Worm (Caenorhabditis elegans) whole organism, L1 larva: ENCODE measurements around the gene str-141.

ENCODE experiments used
- C04F5.9 ChIP-seq: sonication (generic microtip); optimal IDR thresholded peaks from 2 replicates; lab custom pipeline; 2016; ENCODE audit warnings: missing genetic modification characterization, missing compliant biosample characterization
- C16A3.4 ChIP-seq: fragments of 150-350 bp; optimal IDR thresholded peaks from 2 replicates; lab custom pipeline; 2014; ENCODE audit warnings: missing biosample characterization, missing genetic modification characterization
- C34B4.2 ChIP-seq: sonication (generic microtip); optimal IDR thresholded peaks from 2 replicates; lab custom pipeline; 2017; ENCODE audit warnings: mild to moderate bottlenecking, missing genetic modification characterization, missing compliant biosample characterization
- F16B12.6 ChIP-seq: fragments of 150-350 bp; optimal IDR thresholded peaks from 2 replicates; lab custom pipeline; 2014; ENCODE audit warnings: missing biosample characterization, missing genetic modification characterization
- Y116A8C.19 ChIP-seq: sonication (generic microtip); optimal IDR thresholded peaks from 2 replicates; lab custom pipeline; 2016; ENCODE audit warnings: missing compliant biosample characterization, missing genetic modification characterization, borderline replicate concordance
- alr-1 ChIP-seq: fragments of 200-800 bp; sonication (Bioruptor generic); optimal IDR thresholded peaks from 2 replicates; lab custom pipeline; 2018; ENCODE audit warnings: borderline replicate concordance, mild to moderate bottlenecking, missing genetic modification characterization, missing compliant biosample characterization
- ceh-63 ChIP-seq: fragments of 200-800 bp; sonication (Bioruptor generic); optimal IDR thresholded peaks from 2 replicates; lab custom pipeline; 2018; ENCODE audit warnings: mild to moderate bottlenecking, missing genetic modification characterization, missing compliant biosample characterization
- ceh-82 ChIP-seq, 3 experiments: fragments of 150-350 bp in 1 of 3; sonication (generic microtip) in 2 of 3; optimal IDR thresholded peaks; 2 replicates each; lab custom pipeline; 2014 to 2017; ENCODE audit warnings: missing biosample characterization in 3 of 3, missing genetic modification characterization in 3 of 3
- ceh-88 ChIP-seq: fragments of 200-800 bp; sonication (Bioruptor generic); IDR thresholded peaks from 2 replicates; pipeline ENCODE4 v1.3.6; 2022; ENCODE audit warnings: missing genetic modification characterization, missing compliant biosample characterization
- ceh-90 ChIP-seq: sonication (generic microtip); optimal IDR thresholded peaks from 2 replicates; lab custom pipeline; 2016; ENCODE audit warnings: missing genetic modification characterization, missing compliant biosample characterization
- efl-1 ChIP-seq, 4 experiments: fragments of 150-350 bp; optimal IDR thresholded peaks in 3 of 4; peaks in 1 of 4; 1 replicate in 1 of 4; 2 replicates in 3 of 4; lab custom pipeline; 2014; ENCODE audit warnings: missing biosample characterization in 2 of 4, missing genetic modification characterization in 2 of 4, missing genetic modification reagents in 2 of 4
- efl-3 ChIP-seq: fragments of 200-800 bp; sonication (Bioruptor generic); optimal IDR thresholded peaks from 2 replicates; lab custom pipeline; 2018; ENCODE audit warnings: mild to moderate bottlenecking, missing genetic modification characterization, missing compliant biosample characterization
- egl-13 ChIP-seq: sonication (generic microtip); optimal IDR thresholded peaks from 2 replicates; lab custom pipeline; 2016; ENCODE audit warnings: missing genotype, missing genetic modification reagents, missing genetic modification characterization, missing compliant biosample characterization
- fkh-10 ChIP-seq: sonication (generic microtip); optimal IDR thresholded peaks from 2 replicates; lab custom pipeline; 2017; ENCODE audit warnings: missing biosample characterization, missing genetic modification reagents, missing genetic modification characterization
- fkh-8 ChIP-seq: sonication (generic microtip); optimal IDR thresholded peaks from 2 replicates; lab custom pipeline; 2016; ENCODE audit warnings: mild to moderate bottlenecking, missing genetic modification characterization, missing compliant biosample characterization
- fos-1 ChIP-seq: fragments of 150-350 bp; optimal IDR thresholded peaks from 2 replicates; lab custom pipeline; 2014; ENCODE audit warnings: missing biosample characterization, missing genetic modification characterization
- hlh-17 ChIP-seq: fragments of 200-800 bp; sonication (Bioruptor generic); optimal IDR thresholded peaks from 2 replicates; lab custom pipeline; 2018; ENCODE audit warnings: missing genetic modification characterization, mild to moderate bottlenecking, missing compliant biosample characterization, moderate library complexity, borderline replicate concordance
- irx-1 ChIP-seq: sonication (generic microtip); optimal IDR thresholded peaks from 2 replicates; lab custom pipeline; 2016; ENCODE audit warnings: missing genetic modification characterization, missing compliant biosample characterization
- lin-13 ChIP-seq: fragments of 150-350 bp; optimal IDR thresholded peaks from 2 replicates; lab custom pipeline; 2014; ENCODE audit warnings: missing biosample characterization, missing genetic modification reagents, missing genetic modification characterization
- lin-14 ChIP-seq: fragments of 200-800 bp; sonication (Bioruptor generic); optimal IDR thresholded peaks from 2 replicates; lab custom pipeline; 2018; ENCODE audit warnings: mild to moderate bottlenecking, missing genetic modification characterization, moderate library complexity, missing compliant biosample characterization
- lir-3 ChIP-seq: sonication (generic microtip); optimal IDR thresholded peaks from 2 replicates; lab custom pipeline; 2016; ENCODE audit warnings: mild to moderate bottlenecking, missing genetic modification characterization, moderate library complexity, missing compliant biosample characterization; ENCODE audit not compliant: poor library complexity
- lsy-2 ChIP-seq, 2 experiments: fragments of 150-350 bp; optimal IDR thresholded peaks; 2 replicates each; lab custom pipeline; 2014; ENCODE audit warnings: missing biosample characterization in 2 of 2, missing genetic modification characterization in 2 of 2
- mab-9 ChIP-seq: fragments of 200-800 bp; sonication (Bioruptor generic); IDR thresholded peaks from 2 replicates; pipeline ENCODE4 v1.3.6; 2022; ENCODE audit warnings: missing genetic modification reagents, missing genetic modification characterization, missing compliant biosample characterization
- mdl-1 ChIP-seq, 2 experiments: fragments of 150-350 bp; optimal IDR thresholded peaks; 2 replicates each; lab custom pipeline; 2014 to 2017; ENCODE audit warnings: missing biosample characterization in 2 of 2, missing genetic modification characterization in 2 of 2, inconsistent platforms in 1 of 2
- mef-2 ChIP-seq: fragments of 150-350 bp; optimal IDR thresholded peaks from 2 replicates; lab custom pipeline; 2014; ENCODE audit warnings: missing biosample characterization, missing genetic modification characterization
- nhr-12 ChIP-seq: sonication (generic microtip); optimal IDR thresholded peaks from 2 replicates; lab custom pipeline; 2017; ENCODE audit warnings: missing biosample characterization, missing genetic modification characterization
- nhr-20 ChIP-seq: sonication (generic microtip); optimal IDR thresholded peaks from 2 replicates; lab custom pipeline; 2016; ENCODE audit warnings: mild to moderate bottlenecking, missing genetic modification characterization, missing compliant biosample characterization
- nhr-71 ChIP-seq: sonication (generic microtip); optimal IDR thresholded peaks from 2 replicates; lab custom pipeline; 2016; ENCODE audit warnings: mild to moderate bottlenecking, missing genetic modification characterization, moderate library complexity, missing compliant biosample characterization
- nhr-84 ChIP-seq: sonication (generic microtip); optimal IDR thresholded peaks from 2 replicates; lab custom pipeline; 2017; ENCODE audit warnings: missing biosample characterization, missing genetic modification characterization
- nhr-85 ChIP-seq: sonication (generic microtip); peaks from one replicate; lab custom pipeline; 2016; ENCODE audit warnings: missing genetic modification characterization, inconsistent platforms, missing compliant biosample characterization
- sptf-1 ChIP-seq: fragments of 150-350 bp; optimal IDR thresholded peaks from 2 replicates; lab custom pipeline; 2014; ENCODE audit warnings: missing biosample characterization, missing genetic modification characterization
- tbx-2 ChIP-seq: sonication (generic microtip); optimal IDR thresholded peaks from 2 replicates; lab custom pipeline; 2016; ENCODE audit warnings: missing genetic modification characterization, missing compliant biosample characterization
- unc-130 ChIP-seq: fragments of 150-350 bp; optimal IDR thresholded peaks from 2 replicates; lab custom pipeline; 2017; ENCODE audit warnings: missing biosample characterization, missing genetic modification characterization, inconsistent platforms
- zag-1 ChIP-seq: fragments of 150-350 bp; optimal IDR thresholded peaks from 2 replicates; lab custom pipeline; 2014; ENCODE audit warnings: missing biosample characterization, missing genetic modification characterization
- zip-4 ChIP-seq: fragments of 200-800 bp; sonication (Bioruptor generic); optimal IDR thresholded peaks from 2 replicates; lab custom pipeline; 2018; ENCODE audit warnings: mild to moderate bottlenecking, missing genetic modification characterization, moderate library complexity, missing compliant biosample characterization
- ztf-4 ChIP-seq: fragments of 150-350 bp; optimal IDR thresholded peaks from 2 replicates; lab custom pipeline; 2014; ENCODE audit warnings: missing biosample characterization, missing genetic modification characterization

The str-141 gene

DNA sequence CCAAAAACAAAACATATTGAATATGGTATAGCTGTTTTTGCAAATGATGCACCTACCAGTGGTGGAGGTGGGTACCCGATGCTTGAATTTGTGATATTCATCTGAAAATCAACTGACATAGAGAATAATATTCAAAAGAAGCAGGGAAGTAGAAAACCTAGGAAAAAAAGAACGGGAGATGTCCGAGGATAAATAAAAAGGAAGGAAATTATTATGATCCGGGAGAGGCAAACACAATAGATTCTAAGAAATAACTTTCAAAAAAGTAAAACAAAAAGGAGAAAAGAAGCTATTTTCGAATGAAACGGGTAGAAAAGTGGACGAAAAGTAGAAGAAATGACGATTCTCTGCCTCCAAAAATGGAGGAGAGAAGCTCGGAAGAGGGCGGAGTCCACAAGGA lies 29.3 kb upstream of the str-141 start, which contains the start of gene npr-25:
Gene npr-25, minus strand, starts transcription at position 101 of the 400 bp plus-strand sequence.
- no peak for TF ChIP-seq efl-3 (GFP tag; lab: Kevin White, UChicago)
- no peak for TF ChIP-seq nhr-71 (tag; lab: Kevin White, UChicago)
- TF ChIP-seq nhr-20 = no peak
- TF ChIP-seq nhr-12 (tag; lab: Kevin White, UChicago) = no peak
- TF ChIP-seq sptf-1 (tag; lab: Kevin White, UChicago) = no peak
- no peak for TF ChIP-seq F16B12.6 (tag; lab: Kevin White, UChicago)

DNA sequence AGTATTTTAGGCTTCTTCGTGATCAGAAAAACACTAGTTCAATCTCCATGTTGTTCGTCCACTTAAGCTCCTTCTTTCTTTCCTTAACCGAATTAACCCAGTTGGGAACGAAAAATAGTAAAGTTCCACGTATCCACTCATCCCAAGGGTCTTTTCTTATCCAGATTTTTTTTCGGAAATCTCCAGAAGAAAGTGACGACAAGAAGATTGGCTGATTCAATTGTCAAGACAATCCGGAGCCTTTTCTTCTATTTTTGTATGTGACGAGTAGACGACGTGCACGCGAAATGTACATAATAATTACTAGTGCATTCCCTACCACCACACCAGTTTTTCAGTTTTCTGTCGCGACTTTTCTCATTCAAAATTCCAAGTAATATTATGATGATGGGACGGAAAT lies 27.6 kb upstream of the str-141 start:
- TF ChIP-seq tbx-2 (tag; lab: Kevin White, UChicago) (no peak), lin-14 (GFP tag; lab: Kevin White, UChicago) (peak; percentile 47), nhr-85 (tag; lab: Kevin White, UChicago) (no peak), ztf-4 (tag; lab: Kevin White, UChicago) (no peak), hlh-17 (GFP tag; lab: Kevin White, UChicago) (no peak), Y116A8C.19 (no peak), fkh-10 (peak; percentile 19), unc-130 (no peak), F16B12.6 (tag; lab: Kevin White, UChicago) (no peak), lir-3 (tag; lab: Kevin White, UChicago) (no peak)

DNA sequence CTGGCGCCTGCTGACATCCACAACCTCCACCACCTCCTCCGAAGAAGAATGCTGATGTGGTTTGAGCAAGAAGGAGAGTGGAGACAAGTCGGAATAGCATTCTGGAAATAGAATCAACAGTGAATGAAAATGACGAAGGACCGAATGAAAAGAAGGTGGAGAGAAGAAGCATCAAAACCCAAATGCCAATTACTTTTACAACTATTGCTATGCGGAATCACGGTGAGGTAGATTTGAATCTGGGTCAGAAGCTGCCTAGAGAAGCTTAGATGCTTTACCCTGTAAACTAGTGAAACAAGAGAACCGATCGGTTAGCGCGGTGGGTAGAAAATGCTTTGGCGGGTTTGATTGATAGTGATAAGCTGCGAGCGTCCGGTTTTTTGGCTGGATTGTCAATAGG lies 23.3 kb upstream of the str-141 start, which contains the start of gene grl-7:
Gene grl-7, minus strand, starts transcription at position 101 of the 400 bp plus-strand sequence.
- TF ChIP-seq ceh-82 (tag; optimal IDR thresholded peaks at IDR 0.05; lab: Kevin White, UChicago) (no peak), nhr-85 (tag; lab: Kevin White, UChicago) (no peak), mef-2 (tag; lab: Kevin White, UChicago) (no peak), unc-130 (no peak), efl-1 (optimal IDR thresholded peaks at IDR 0.05; lab: Kevin White, UChicago) (no peak), efl-1 (GFP tag; optimal IDR thresholded peaks at IDR 0.05 in 1 of 2; lab: Kevin White, UChicago) (peak in 1 of 2 experiments; percentile 33)

DNA sequence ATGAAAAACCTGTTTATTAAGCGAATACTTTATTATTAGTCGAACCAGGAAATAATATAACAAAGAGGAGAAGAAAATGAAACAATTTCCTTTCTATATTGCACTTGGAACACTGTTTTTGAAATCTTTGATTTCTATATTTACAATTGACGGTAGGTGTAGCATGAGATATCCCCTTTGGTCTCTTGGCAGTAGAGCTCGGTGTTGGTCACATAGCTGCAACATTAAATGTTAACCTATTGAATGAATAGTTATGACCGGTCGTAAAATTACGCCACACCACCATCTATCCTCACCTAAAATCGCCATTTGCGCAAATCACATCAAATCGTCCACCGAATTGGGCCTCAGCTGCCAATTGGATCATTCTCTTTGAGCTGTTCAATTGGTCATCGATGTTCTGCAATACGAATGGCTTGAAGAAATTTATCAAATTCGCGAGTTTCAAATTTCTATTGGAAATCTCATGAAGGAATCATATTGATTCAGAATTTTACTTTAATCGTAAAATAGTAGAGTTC lies 21.3 kb upstream of the str-141 start:
- TF ChIP-seq mab-9 (GFP tag; lab: Robert Waterston, UW) (no peak), efl-1 (optimal IDR thresholded peaks at IDR 0.05; lab: Kevin White, UChicago) (no peak), efl-1 (GFP tag; optimal IDR thresholded peaks at IDR 0.05 in 1 of 2; lab: Kevin White, UChicago) (peak in 1 of 2 experiments; percentile 9), ceh-88 (GFP tag; lab: Robert Waterston, UW) (no peak)

DNA sequence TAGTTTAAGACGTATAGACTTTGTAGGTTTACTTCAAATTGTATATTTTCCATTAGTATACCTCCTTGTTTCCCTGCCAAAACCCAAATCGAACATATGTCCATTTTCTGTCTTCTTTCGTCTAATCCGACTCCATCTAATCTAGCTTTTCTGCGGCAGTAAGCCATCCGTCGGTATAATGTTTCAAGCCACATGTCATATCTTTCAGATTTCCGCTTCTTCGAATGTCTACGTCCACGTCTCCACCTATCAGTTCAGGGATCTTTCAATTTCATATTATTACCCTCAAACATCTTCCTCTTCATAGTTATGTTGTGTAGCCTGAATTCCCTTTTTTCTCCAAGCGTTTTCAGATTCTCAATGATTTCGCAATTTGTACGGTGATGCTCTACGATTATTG lies 20.5 kb upstream of the str-141 start:
- TF ChIP-seq Y116A8C.19 (no peak), ceh-63 (GFP tag; lab: Kevin White, UChicago) (no peak), irx-1 (tag; lab: Kevin White, UChicago) (no peak), lsy-2 (tag; optimal IDR thresholded peaks at IDR 0.05; lab: Kevin White, UChicago) (no peak), fos-1 (tag; lab: Kevin White, UChicago) (no peak), ceh-88 (GFP tag; lab: Robert Waterston, UW) (no peak), nhr-71 (tag; lab: Kevin White, UChicago) (no peak), egl-13 (tag; lab: Kevin White, UChicago) (no peak), zag-1 (tag; lab: Kevin White, UChicago) (no peak), lin-13 (GFP tag; lab: Kevin White, UChicago) (no peak), ztf-4 (tag; lab: Kevin White, UChicago) (no peak), C04F5.9 (no peak), alr-1 (tag; lab: Kevin White, UChicago) (no peak), C16A3.4 (tag; lab: Kevin White, UChicago) (no peak), fkh-8 (no peak), C34B4.2 (tag; lab: Kevin White, UChicago) (no peak), zip-4 (GFP tag; lab: Kevin White, UChicago) (no peak), mdl-1 (tag; optimal IDR thresholded peaks at IDR 0.05; lab: Kevin White, UChicago) (no peak), nhr-84 (tag; lab: Kevin White, UChicago) (no peak), ceh-90 (tag; lab: Kevin White, UChicago) (no peak)
